Fruit fly (Drosophila melanogaster): ENCODE data around the gene CG7194.

CG7194 gene

dm6 chr3L:8289336-8290258 lies 14.3 kb downstream of the CG7194 start, which contains the start of gene cert (continued):
- TF ChIP-seq maf-S (GFP tag; optimal IDR thresholded peaks at IDR 0.05) (peak; percentile 12), CG12769 (tag; optimal IDR thresholded peaks at IDR 0.05) (peak; percentile 24), Hr3 (GFP tag; optimal IDR thresholded peaks at IDR 0.05) (peak; percentile 21), mld (GFP tag; IDR thresholded peaks at IDR 0.05; ENCODE audit: partially characterized antibody) (peak; percentile 83; the same call in 2 of the 3 replicates), CG8478 (optimal IDR thresholded peaks at IDR 0.05) (no peak), peb (GFP tag; IDR thresholded peaks at IDR 0.05) (no peak), CG34376 (GFP tag; optimal IDR thresholded peaks at IDR 0.05) (peak; percentile 33), CG7839 (tag; optimal IDR thresholded peaks at IDR 0.05) (peak; percentile 16), CG11723 (GFP tag; optimal IDR thresholded peaks at IDR 0.05) (no peak), CG4360 (GFP tag; IDR thresholded peaks at IDR 0.05) (no peak), dimm (GFP tag; IDR thresholded peaks at IDR 0.05) (no peak), CG12104 (GFP tag; optimal IDR thresholded peaks at IDR 0.05) (peak; percentile 10), HLHmδ (GFP tag; optimal IDR thresholded peaks at IDR 0.05) (no peak), CG18764 (GFP tag; optimal IDR thresholded peaks at IDR 0.05) (no peak), CG10462 (GFP tag; optimal IDR thresholded peaks at IDR 0.05) (no peak), ham (GFP tag; IDR thresholded peaks at IDR 0.05) (no peak), CG6854 (GFP tag; optimal IDR thresholded peaks at IDR 0.05) (no peak), PHDP (tag; optimal IDR thresholded peaks at IDR 0.05) (peak; percentile 15), ttk (GFP tag; IDR thresholded peaks at IDR 0.05) (no peak), lbe (GFP tag; optimal IDR thresholded peaks at IDR 0.05) (peak; percentile 61), Mes4 (GFP tag; optimal IDR thresholded peaks at IDR 0.05) (no peak), CG6689 (GFP tag; IDR thresholded peaks at IDR 0.05) (no peak), Ets65A (GFP tag) (peak; percentile 94), CG12155 (GFP tag; optimal IDR thresholded peaks at IDR 0.05) (peak; percentile 16), fd96Cb (tag; optimal IDR thresholded peaks at IDR 0.05) (no peak), CG14710 (tag; optimal IDR thresholded peaks at IDR 0.05) (peak; percentile 99), zfh1 (GFP tag; IDR thresholded peaks at IDR 0.05) (no peak), CG30020 (tag; optimal IDR thresholded peaks at IDR 0.05) (peak; percentile 18), CG12744 (GFP tag; optimal IDR thresholded peaks at IDR 0.05) (no peak), NC2β (GFP tag; optimal IDR thresholded peaks at IDR 0.05) (peak; percentile 33), CG10274 (GFP tag; optimal IDR thresholded peaks at IDR 0.05) (no peak), sqz (GFP tag; optimal IDR thresholded peaks at IDR 0.05) (peak; percentile 31), Six4 (GFP tag; optimal IDR thresholded peaks at IDR 0.05) (no peak), CG7556 (GFP tag; optimal IDR thresholded peaks at IDR 0.05) (no peak), Hr39 (optimal IDR thresholded peaks at IDR 0.05) (no peak), CG12236 (GFP tag; optimal IDR thresholded peaks at IDR 0.05) (no peak), NfI (GFP tag; optimal IDR thresholded peaks at IDR 0.05) (no peak), CG10147 (GFP tag; optimal IDR thresholded peaks at IDR 0.05) (no peak), CrebB (tag; optimal IDR thresholded peaks at IDR 0.05) (no peak), E2f1 (GFP tag; IDR thresholded peaks at IDR 0.05) (no peak), NK7.1 (GFP tag; optimal IDR thresholded peaks at IDR 0.05) (no peak), Dip3 (GFP tag; optimal IDR thresholded peaks at IDR 0.05) (peak; percentile 22), gcm (GFP tag; optimal IDR thresholded peaks at IDR 0.05) (no peak), ATbp (GFP tag; optimal IDR thresholded peaks at IDR 0.05) (no peak), CG13624 (GFP tag; optimal IDR thresholded peaks at IDR 0.05) (peak; percentile 10), fd3F (GFP tag; optimal IDR thresholded peaks at IDR 0.05) (no peak), CG10209 (GFP tag; optimal IDR thresholded peaks at IDR 0.05) (no peak), org-1 (GFP tag; optimal IDR thresholded peaks at IDR 0.05) (no peak), CG11560 (tag; IDR thresholded peaks at IDR 0.05) (no peak), CG31441 (GFP tag; IDR thresholded peaks at IDR 0.05) (no peak), CG13123 (GFP tag; optimal IDR thresholded peaks at IDR 0.05) (no peak)

Measured in whole organism, embryonic.